Worm (Caenorhabditis elegans) whole organism, young adult: ENCODE data around the gene epg-4.

Source experiments
- B0019.2 ChIP-seq: fragments of 200-800 bp; sonication (Bioruptor generic); conservative IDR thresholded peaks from 2 replicates; pipeline ENCODE4 v1.3.6; 2022; ENCODE audit warnings: missing genetic modification reagents, missing genetic modification characterization, missing compliant biosample characterization
- B0336.3 ChIP-seq: fragments of 200-800 bp; sonication (Bioruptor generic); IDR thresholded peaks from 2 replicates; pipeline ENCODE4 v1.3.6; 2022; ENCODE audit warnings: missing genetic modification characterization, missing compliant biosample characterization
- F23B12.7 ChIP-seq: sonication (generic microtip); optimal IDR thresholded peaks from 2 replicates; lab custom pipeline; 2017; ENCODE audit warnings: missing genetic modification characterization, mild to moderate bottlenecking, missing compliant biosample characterization, antibody characterized with exemption, moderate library complexity; ENCODE audit not compliant: insufficient read depth
- F39B2.1 ChIP-seq: fragments of 200-800 bp; sonication (Bioruptor generic); IDR thresholded peaks from 2 replicates; pipeline ENCODE4 v1.3.6; 2022; ENCODE audit warnings: missing genetic modification reagents, missing genetic modification characterization, missing compliant biosample characterization
- K12H6.12 ChIP-seq: fragments of 200-800 bp; sonication (Bioruptor generic); optimal IDR thresholded peaks from 2 replicates; lab custom pipeline; 2018; ENCODE audit warnings: mild to moderate bottlenecking, missing genetic modification characterization, missing compliant biosample characterization
- Y53F4B.3 ChIP-seq: fragments of 200-800 bp; sonication (Bioruptor generic); IDR thresholded peaks from 2 replicates; pipeline ENCODE4 v1.3.6; 2022; ENCODE audit warnings: missing genetic modification reagents, missing genetic modification characterization, missing compliant biosample characterization
- Y67H2A.10 ChIP-seq: fragments of 200-800 bp; sonication (Bioruptor generic); conservative IDR thresholded peaks from 2 replicates; pipeline ENCODE4 v1.3.6; 2022; ENCODE audit warnings: missing genetic modification reagents, missing genetic modification characterization, missing compliant biosample characterization
- ama-1 ChIP-seq, 3 experiments: fragments of 150-350 bp in 1 of 3; sonication (generic microtip) in 2 of 3; optimal IDR thresholded peaks; 2 replicates each; lab custom pipeline; 2014 to 2018; ENCODE audit warnings: missing biosample characterization in 2 of 3, missing genetic modification characterization in 2 of 3, missing genetic modification reagents in 2 of 3
- atf-7 ChIP-seq: sonication (generic microtip); optimal IDR thresholded peaks from 2 replicates; lab custom pipeline; 2017; ENCODE audit warnings: mild to moderate bottlenecking, missing genetic modification characterization, missing compliant biosample characterization
- athp-1 ChIP-seq: sonication (generic microtip); optimal IDR thresholded peaks from 2 replicates; lab custom pipeline; 2017; ENCODE audit warnings: mild to moderate bottlenecking, missing genetic modification characterization, missing compliant biosample characterization
- attf-3 ChIP-seq: fragments of 200-800 bp; sonication (Bioruptor generic); conservative IDR thresholded peaks from 2 replicates; pipeline ENCODE4 v1.3.6; 2022; ENCODE audit warnings: missing genetic modification reagents, missing genetic modification characterization, missing compliant biosample characterization
- attf-5 ChIP-seq: fragments of 200-800 bp; sonication (Bioruptor generic); optimal IDR thresholded peaks from 2 replicates; lab custom pipeline; 2018; ENCODE audit warnings: mild to moderate bottlenecking, missing genetic modification characterization, missing compliant biosample characterization
- bed-1 ChIP-seq: fragments of 200-800 bp; sonication (Bioruptor generic); IDR thresholded peaks from 2 replicates; pipeline ENCODE4 v1.3.6; 2022; ENCODE audit warnings: missing genetic modification reagents, missing genetic modification characterization, missing compliant biosample characterization
- cebp-1 ChIP-seq, 2 experiments: fragments of 200-800 bp in 1 of 2; sonication (Bioruptor generic) in 1 of 2; sonication (generic microtip) in 1 of 2; IDR thresholded peaks in 1 of 2; optimal IDR thresholded peaks in 1 of 2; 2 replicates each; pipeline versions ENCODE4 v1.3.6 to Lab custom; 2017 to 2022; ENCODE audit warnings: missing compliant biosample characterization in 2 of 2, missing genetic modification characterization in 2 of 2, mild to moderate bottlenecking in 1 of 2, missing genetic modification reagents in 1 of 2, moderate library complexity in 1 of 2
- dox-1 ChIP-seq: fragments of 200-800 bp; sonication (Bioruptor generic); IDR thresholded peaks from 2 replicates; pipeline ENCODE4 v1.3.6; 2022; ENCODE audit warnings: missing genetic modification reagents, missing genetic modification characterization, missing compliant biosample characterization
- dpff-1 ChIP-seq: sonication (generic microtip); optimal IDR thresholded peaks from 2 replicates; lab custom pipeline; 2017; ENCODE audit warnings: mild to moderate bottlenecking, missing genetic modification characterization, missing compliant biosample characterization
- dpl-1 ChIP-seq: fragments of 150-350 bp; optimal IDR thresholded peaks from 2 replicates; lab custom pipeline; 2014; ENCODE audit warnings: missing biosample characterization, missing genetic modification reagents, missing genetic modification characterization
- efl-1 ChIP-seq: fragments of 150-350 bp; optimal IDR thresholded peaks from 2 replicates; lab custom pipeline; 2014; ENCODE audit warnings: missing biosample characterization, missing genetic modification reagents, missing genetic modification characterization
- ets-4 ChIP-seq: fragments of 200-800 bp; sonication (Bioruptor generic); optimal IDR thresholded peaks from 2 replicates; lab custom pipeline; 2018; ENCODE audit warnings: mild to moderate bottlenecking, missing genetic modification characterization, missing compliant biosample characterization
- let-607 ChIP-seq, 2 experiments: fragments of 200-800 bp in 1 of 2; sonication (Bioruptor generic) in 1 of 2; sonication (generic microtip) in 1 of 2; optimal IDR thresholded peaks; 2 replicates each; lab custom pipeline; 2016 to 2018; ENCODE audit warnings: mild to moderate bottlenecking in 2 of 2, missing compliant biosample characterization in 2 of 2, missing genetic modification characterization in 2 of 2, moderate library complexity in 2 of 2, missing genotype in 1 of 2
- lin-35 ChIP-seq, 3 experiments: fragments of 150-350 bp in 2 of 3; sonication (generic microtip) in 1 of 3; optimal IDR thresholded peaks; 2 replicates each; lab custom pipeline; 2014 to 2018; ENCODE audit warnings: missing biosample characterization in 3 of 3, missing genetic modification characterization in 3 of 3, missing genetic modification reagents in 3 of 3
- lin-40 ChIP-seq: sonication (generic microtip); optimal IDR thresholded peaks from 2 replicates; lab custom pipeline; 2016; ENCODE audit warnings: missing genetic modification characterization, mild to moderate bottlenecking, missing compliant biosample characterization, missing genotype, missing genetic modification reagents
- lin-54 ChIP-seq: fragments of 200-800 bp; sonication (Bioruptor generic); optimal IDR thresholded peaks from 2 replicates; lab custom pipeline; 2018; ENCODE audit warnings: mild to moderate bottlenecking, missing genetic modification characterization, missing compliant biosample characterization
- lsy-27 ChIP-seq: sonication (generic microtip); optimal IDR thresholded peaks from 2 replicates; lab custom pipeline; 2017; ENCODE audit warnings: missing genetic modification characterization, mild to moderate bottlenecking, missing compliant biosample characterization, antibody characterized with exemption, missing genotype, borderline replicate concordance; ENCODE audit not compliant: insufficient read depth
- mxl-1 ChIP-seq: sonication (generic microtip); optimal IDR thresholded peaks from 2 replicates; lab custom pipeline; 2016; ENCODE audit warnings: missing genetic modification characterization, missing compliant biosample characterization
- nfyb-1 ChIP-seq: fragments of 200-800 bp; sonication (Bioruptor generic); IDR thresholded peaks from 2 replicates; pipeline ENCODE4 v1.3.6; 2022; ENCODE audit warnings: missing genetic modification reagents, missing genetic modification characterization, missing compliant biosample characterization
- nhr-80 ChIP-seq: sonication (generic microtip); optimal IDR thresholded peaks from 2 replicates; lab custom pipeline; 2016; ENCODE audit warnings: missing genetic modification characterization, missing compliant biosample characterization
- nhr-90 ChIP-seq: sonication (generic microtip); optimal IDR thresholded peaks from 2 replicates; lab custom pipeline; 2016; ENCODE audit warnings: missing genotype, mild to moderate bottlenecking, missing genetic modification characterization, missing compliant biosample characterization
- pha-4 ChIP-seq: fragments of 150-350 bp; sonication (generic microtip); optimal IDR thresholded peaks from 2 replicates; lab custom pipeline; 2014; ENCODE audit warnings: missing biosample characterization, missing genetic modification reagents, missing genetic modification characterization
- snpc-1.1 ChIP-seq: sonication (generic microtip); optimal IDR thresholded peaks from 2 replicates; lab custom pipeline; 2017; ENCODE audit warnings: missing genetic modification characterization, mild to moderate bottlenecking, missing compliant biosample characterization, antibody characterized with exemption, moderate library complexity, missing genotype, missing genetic modification reagents; ENCODE audit not compliant: insufficient read depth
- snpc-1.3 ChIP-seq: sonication (generic microtip); optimal IDR thresholded peaks from 2 replicates; lab custom pipeline; 2017; ENCODE audit warnings: missing genetic modification characterization, mild to moderate bottlenecking, missing compliant biosample characterization, antibody characterized with exemption, moderate library complexity, missing genotype, missing genetic modification reagents; ENCODE audit not compliant: insufficient read depth
- snpc-4 ChIP-seq, 5 experiments: fragments of 150-350 bp in 1 of 5; sonication (generic microtip) in 4 of 5; optimal IDR thresholded peaks; 2 replicates each; lab custom pipeline; 2014 to 2018; ENCODE audit warnings: missing genetic modification characterization in 5 of 5, missing biosample characterization in 3 of 5, antibody characterized with exemption in 2 of 5, mild to moderate bottlenecking in 2 of 5, missing compliant biosample characterization in 2 of 5, missing genotype in 2 of 5, moderate library complexity in 2 of 5, missing genetic modification reagents in 1 of 5
- tbx-9 ChIP-seq: sonication (generic microtip); optimal IDR thresholded peaks from 2 replicates; lab custom pipeline; 2016; ENCODE audit warnings: borderline replicate concordance, missing genetic modification characterization, inconsistent platforms, missing compliant biosample characterization
- ztf-18 ChIP-seq: sonication (generic microtip); optimal IDR thresholded peaks from 2 replicates; lab custom pipeline; 2016; ENCODE audit warnings: missing genotype, mild to moderate bottlenecking, missing genetic modification characterization, missing compliant biosample characterization
- ztf-22 ChIP-seq: fragments of 200-800 bp; sonication (Bioruptor generic); optimal IDR thresholded peaks from 2 replicates; lab custom pipeline; 2018; ENCODE audit warnings: mild to moderate bottlenecking, missing genetic modification characterization, moderate library complexity, missing compliant biosample characterization

The epg-4 gene

ce11 chrIII:7165816-7166229 is 16.1 kb upstream of the epg-4 start:
- TF ChIP-seq attf-5 (peak; percentile 92), ets-4 (GFP tag; lab: Kevin White, UChicago) (peak; percentile 87), mxl-1 (no peak), F39B2.1 (GFP tag; lab: Robert Waterston, UW) (no peak), nhr-80 (tag; lab: Kevin White, UChicago) (peak; percentile 98), bed-1 (no peak), athp-1 (tag; lab: Kevin White, UChicago) (no peak), ama-1 (optimal IDR thresholded peaks at IDR 0.05; lab: Kevin White, UChicago) (no peak), ama-1 (GFP tag; optimal IDR thresholded peaks at IDR 0.05; lab: Kevin White, UChicago) (no peak), snpc-1.3 (tag; lab: Kevin White, UChicago) (no peak), atf-7 (tag; lab: Kevin White, UChicago) (peak; percentile 42), nhr-90 (peak; percentile 1), let-607 (tag; optimal IDR thresholded peaks at IDR 0.05; lab: Kevin White, UChicago) (peak; percentile 68 to 75), pha-4 (tag; lab: Kevin White, UChicago) (peak; percentile 73), efl-1 (peak; percentile 1), ztf-22 (GFP tag; lab: Kevin White, UChicago) (peak; percentile 28), lin-40 (tag; lab: Kevin White, UChicago) (peak; percentile 15), Y53F4B.3 (GFP tag; lab: Robert Waterston, UW) (no peak), lin-54 (peak; percentile 61), nfyb-1 (GFP tag; lab: Robert Waterston, UW) (0 out of 2 replicates have a peak, but pooled peaks have one; percentile 55), dox-1 (GFP tag; lab: Robert Waterston, UW) (peak; percentile 65), ztf-18 (tag; lab: Kevin White, UChicago) (peak; percentile 54), K12H6.12 (tag; lab: Kevin White, UChicago) (peak; percentile 27), B0019.2 (GFP tag; lab: Robert Waterston, UW) (no peak), F23B12.7 (tag; lab: Kevin White, UChicago) (peak; percentile 28), snpc-4 (GFP tag; optimal IDR thresholded peaks at IDR 0.05; lab: Kevin White, UChicago) (no peak), snpc-4 (tag; optimal IDR thresholded peaks at IDR 0.05; lab: Kevin White, UChicago) (peak in 2 of 4 experiments; percentile 21 to 76), lsy-27 (tag; lab: Kevin White, UChicago) (no peak), attf-3 (GFP tag; lab: Robert Waterston, UW) (no peak), cebp-1 (GFP tag; IDR thresholded peaks at IDR 0.05; lab: Robert Waterston, UW) (peak; percentile 97), cebp-1 (tag; optimal IDR thresholded peaks at IDR 0.05; lab: Kevin White, UChicago) (peak; percentile 99), tbx-9 (tag; lab: Kevin White, UChicago) (no peak), lin-35 (GFP tag; optimal IDR thresholded peaks at IDR 0.05; lab: Kevin White, UChicago) (peak in 1 of 3 experiments; percentile 54), B0336.3 (GFP tag; lab: Robert Waterston, UW) (0 out of 2 replicates have a peak, but pooled peaks have one; percentile 20), dpff-1 (tag; lab: Kevin White, UChicago) (no peak), dpl-1 (GFP tag; lab: Kevin White, UChicago) (no peak), Y67H2A.10 (GFP tag; lab: Robert Waterston, UW) (no peak), snpc-1.1 (tag; lab: Kevin White, UChicago) (no peak)
